Fruit fly (Drosophila melanogaster): ENCODE measurements around the gene Gss2.

The Gss2 gene

DNA sequence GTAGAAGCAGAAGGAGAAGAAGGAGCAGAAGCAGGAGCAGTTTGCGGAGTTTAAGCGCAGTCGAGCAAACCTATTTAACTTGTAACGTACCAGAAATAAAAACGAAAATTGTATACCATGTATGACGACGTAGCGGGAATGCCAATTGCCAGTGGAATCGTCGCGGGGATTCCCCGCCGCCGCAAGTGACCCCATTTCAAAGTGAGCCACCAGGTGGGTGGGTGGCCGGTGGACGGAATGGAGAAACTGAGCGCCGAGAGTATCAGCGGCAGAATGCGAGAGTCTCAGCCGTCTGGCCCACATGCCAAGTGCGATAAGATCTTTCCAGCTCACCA is 11.1 kb downstream of the Gss2 start:
- TF ChIP-seq Rel (GFP tag; optimal IDR thresholded peaks at IDR 0.05): no peak
- peak; percentile 95 for TF ChIP-seq Rel (tag; optimal IDR thresholded peaks at IDR 0.05)
- no peak for TF ChIP-seq tai (GFP tag; optimal IDR thresholded peaks at IDR 0.05)

DNA sequence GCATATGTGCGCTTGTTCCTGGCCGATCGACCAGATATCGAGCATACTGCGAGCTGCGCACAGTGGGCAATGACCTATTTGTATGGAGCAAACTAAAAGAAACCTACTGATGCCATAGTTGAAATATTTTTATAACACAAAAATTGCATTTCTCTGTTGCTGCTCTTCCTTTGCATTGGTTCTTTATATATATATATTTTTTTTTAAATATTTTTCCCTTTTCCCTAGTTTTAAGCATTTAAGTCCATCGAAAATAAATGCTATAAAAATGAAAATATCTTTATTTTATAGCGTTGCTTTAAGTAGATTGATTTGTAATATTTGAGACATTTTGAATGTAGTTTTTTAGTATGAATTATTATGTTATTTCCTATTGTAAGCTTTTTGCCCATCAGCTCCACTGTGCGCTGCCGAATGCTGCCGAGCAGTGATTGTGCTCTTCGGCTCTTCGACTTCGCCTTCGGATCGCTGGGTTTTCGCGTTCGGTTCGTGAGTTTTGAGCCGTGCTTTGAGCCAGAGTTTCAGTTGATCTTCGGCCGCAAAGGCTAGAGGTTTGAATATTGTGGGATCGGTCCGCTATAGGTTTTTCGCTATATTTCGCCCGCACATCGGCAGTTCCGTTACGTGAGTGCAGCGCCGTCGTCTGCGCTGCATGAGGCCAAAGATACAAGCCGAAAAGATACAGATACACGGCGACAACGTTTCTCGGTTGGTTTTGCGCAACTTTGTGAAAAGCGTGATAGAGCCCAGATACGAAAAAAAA is 11.6 kb downstream of the Gss2 start, which contains the start of gene CG6847:
Gene CG6847, plus strand, starts transcription at position 522 of the 763 bp plus-strand sequence.
- TF ChIP-seq Dif (GFP tag; optimal IDR thresholded peaks at IDR 0.05; ENCODE audit: partially characterized antibody) (no peak), fru (GFP tag; optimal IDR thresholded peaks at IDR 0.05) (peak; percentile 67), h (GFP tag; optimal IDR thresholded peaks at IDR 0.05) (peak; percentile 58), CG9705 (GFP tag; optimal IDR thresholded peaks at IDR 0.05) (no peak), rgr (GFP tag; optimal IDR thresholded peaks at IDR 0.05) (peak; percentile 60), Myc (optimal IDR thresholded peaks at IDR 0.05) (no peak), brk (GFP tag; optimal IDR thresholded peaks at IDR 0.05) (no peak), Rel (GFP tag; optimal IDR thresholded peaks at IDR 0.05) (no peak), Rel (tag; optimal IDR thresholded peaks at IDR 0.05) (no peak), Hr78 (GFP tag; optimal IDR thresholded peaks at IDR 0.05) (no peak), N (GFP tag; optimal IDR thresholded peaks at IDR 0.05) (no peak), dl (GFP tag; optimal IDR thresholded peaks at IDR 0.05; ENCODE audit: insufficient read depth in 1 of 2, partially characterized antibody in 2 of 2) (no peak), Jra (GFP tag; optimal IDR thresholded peaks at IDR 0.05) (no peak), lola (GFP tag; optimal IDR thresholded peaks at IDR 0.05) (no peak), GATAd (GFP tag; optimal IDR thresholded peaks at IDR 0.05) (no peak), tai (GFP tag; optimal IDR thresholded peaks at IDR 0.05) (no peak), dmrt93B (GFP tag; optimal IDR thresholded peaks at IDR 0.05) (peak; percentile 14), CG32264 (GFP tag; optimal IDR thresholded peaks at IDR 0.05) (no peak), usp (GFP tag; optimal IDR thresholded peaks at IDR 0.05) (no peak), Dfd (GFP tag; optimal IDR thresholded peaks at IDR 0.05) (no peak), psq (GFP tag; optimal IDR thresholded peaks at IDR 0.05) (peak; percentile 77), dsf (GFP tag; optimal IDR thresholded peaks at IDR 0.05; ENCODE audit: borderline replicate concordance) (no peak), Vsx2 (GFP tag; optimal IDR thresholded peaks at IDR 0.05; ENCODE audit: partially characterized antibody) (no peak), Mio (GFP tag; optimal IDR thresholded peaks at IDR 0.05) (no peak), sv (GFP tag; optimal IDR thresholded peaks at IDR 0.05) (peak; percentile 49), CrebA (GFP tag; optimal IDR thresholded peaks at IDR 0.05; ENCODE audit: borderline replicate concordance) (no peak), Abd-B (GFP tag; optimal IDR thresholded peaks at IDR 0.05) (no peak), pan (optimal IDR thresholded peaks at IDR 0.05) (no peak), ey (GFP tag; optimal IDR thresholded peaks at IDR 0.05) (peak; percentile 54), Sp1 (GFP tag; optimal IDR thresholded peaks at IDR 0.05) (peak; percentile 81), woc (GFP tag; optimal IDR thresholded peaks at IDR 0.05) (peak; percentile 25), jim (GFP tag; optimal IDR thresholded peaks at IDR 0.05) (no peak), Hnf4 (GFP tag; optimal IDR thresholded peaks at IDR 0.05) (no peak), foxo (GFP tag; optimal IDR thresholded peaks at IDR 0.05) (peak in 1 of 2 experiments; percentile 64), Hr83 (GFP tag; optimal IDR thresholded peaks at IDR 0.05; ENCODE audit: poor library complexity, severe bottlenecking) (no peak), OdsH (GFP tag; optimal IDR thresholded peaks at IDR 0.05) (peak; percentile 61), br (GFP tag; optimal IDR thresholded peaks at IDR 0.05) (peak; percentile 17), sage (GFP tag; optimal IDR thresholded peaks at IDR 0.05) (no peak), HLH106 (tag; optimal IDR thresholded peaks at IDR 0.05) (peak; percentile 69)

DNA sequence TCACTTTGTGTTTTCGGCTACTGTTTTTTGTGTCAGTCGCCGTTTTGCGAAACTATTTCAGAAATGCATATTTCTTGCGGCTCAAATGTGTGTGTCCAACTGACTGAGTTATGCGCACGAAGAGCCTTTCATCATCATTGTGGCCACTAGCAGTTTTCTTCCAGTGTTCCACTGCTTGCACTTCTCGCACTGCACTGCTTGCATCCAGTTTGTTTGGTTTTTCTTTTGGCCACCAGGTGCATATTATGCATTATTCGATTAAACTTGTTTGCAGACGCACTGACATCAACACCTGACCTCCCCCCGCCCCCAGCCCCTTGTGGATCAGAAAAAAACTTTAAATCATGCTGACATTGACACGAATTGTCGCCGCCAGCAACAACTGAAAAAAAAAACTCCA is 13.0 kb downstream of the Gss2 start:
- TF ChIP-seq N (GFP tag; optimal IDR thresholded peaks at IDR 0.05) (no peak), Myc (optimal IDR thresholded peaks at IDR 0.05) (no peak), lola (GFP tag; optimal IDR thresholded peaks at IDR 0.05) (no peak), Hnf4 (GFP tag; optimal IDR thresholded peaks at IDR 0.05) (no peak), HLH106 (tag; optimal IDR thresholded peaks at IDR 0.05) (no peak), CG9705 (GFP tag; optimal IDR thresholded peaks at IDR 0.05) (no peak), pan (optimal IDR thresholded peaks at IDR 0.05) (no peak), CG32264 (GFP tag; optimal IDR thresholded peaks at IDR 0.05) (no peak), fru (GFP tag; optimal IDR thresholded peaks at IDR 0.05) (no peak), foxo (GFP tag; optimal IDR thresholded peaks at IDR 0.05) (no peak), sage (GFP tag; optimal IDR thresholded peaks at IDR 0.05) (no peak), Hr78 (GFP tag; optimal IDR thresholded peaks at IDR 0.05) (no peak), Rel (GFP tag; optimal IDR thresholded peaks at IDR 0.05) (no peak), Rel (tag; optimal IDR thresholded peaks at IDR 0.05) (no peak), Vsx2 (GFP tag; optimal IDR thresholded peaks at IDR 0.05; ENCODE audit: partially characterized antibody) (no peak), Hr83 (GFP tag; optimal IDR thresholded peaks at IDR 0.05; ENCODE audit: poor library complexity, severe bottlenecking) (no peak), Mio (GFP tag; optimal IDR thresholded peaks at IDR 0.05) (no peak), Dfd (GFP tag; optimal IDR thresholded peaks at IDR 0.05) (no peak), Jra (GFP tag; optimal IDR thresholded peaks at IDR 0.05) (no peak)

Data from whole organism, wandering third instar larva.